Fruit fly (Drosophila melanogaster) whole organism, embryonic: ENCODE data around the gene CG10866.

Experiments used
- Adf1 ChIP-seq: fragments of 200-800 bp; sonication (Bioruptor generic); IDR thresholded peaks from 2 replicates; pipeline ENCODE4 v1.3.6; 2022; ENCODE audit warnings: missing biosample characterization, missing genetic modification characterization
- CG1024 ChIP-seq: fragments of 200-800 bp; sonication (Bioruptor generic); IDR thresholded peaks from 2 replicates; pipeline ENCODE4 v1.3.6; 2022; ENCODE audit warnings: missing biosample characterization, missing genetic modification characterization
- CG10274 ChIP-seq: fragments of 200-800 bp; sonication (Bioruptor generic); optimal IDR thresholded peaks from 3 replicates; lab custom pipeline; 2017; ENCODE audit warnings: missing biosample characterization, mild to moderate bottlenecking, missing genetic modification characterization
- CG10431 ChIP-seq: fragments of 200-800 bp; sonication (Bioruptor generic); optimal IDR thresholded peaks from 3 replicates; lab custom pipeline; 2018; ENCODE audit warnings: missing biosample characterization, mild to moderate bottlenecking, missing genetic modification characterization
- CG11247 ChIP-seq: fragments of 200-800 bp; sonication (Bioruptor generic); IDR thresholded peaks from 2 replicates; pipeline ENCODE4 v1.3.6; 2022; ENCODE audit warnings: missing biosample characterization, missing genetic modification characterization
- CG11504 ChIP-seq: fragments of 200-800 bp; sonication (Bioruptor generic); optimal IDR thresholded peaks from 3 replicates; lab custom pipeline; 2019; ENCODE audit warnings: missing biosample characterization, mild to moderate bottlenecking, missing genetic modification characterization, moderate library complexity
- CG12299 ChIP-seq: fragments of 200-800 bp; sonication (Bioruptor generic); optimal IDR thresholded peaks from 2 replicates; lab custom pipeline; 2018; ENCODE audit warnings: missing biosample characterization, mild to moderate bottlenecking, missing genetic modification characterization
- CG12942 ChIP-seq: fragments of 200-800 bp; sonication (Bioruptor generic); optimal IDR thresholded peaks from 3 replicates; lab custom pipeline; 2016; ENCODE audit warnings: missing biosample characterization, missing genetic modification characterization
- CG13287 ChIP-seq: fragments of 200-800 bp; sonication (Bioruptor generic); IDR thresholded peaks from 2 replicates; pipeline ENCODE4 v1.3.6; 2022; ENCODE audit warnings: missing biosample characterization, missing genetic modification characterization; ENCODE audit not compliant: partially characterized antibody
- CG15073 ChIP-seq: fragments of 200-800 bp; sonication (Bioruptor generic); optimal IDR thresholded peaks from 2 replicates; lab custom pipeline; 2016; ENCODE audit warnings: missing biosample characterization, missing genetic modification characterization
- CG17568 ChIP-seq: fragments of 200-800 bp; sonication (Bioruptor generic); optimal IDR thresholded peaks from 2 replicates; lab custom pipeline; 2018; ENCODE audit warnings: missing biosample characterization, mild to moderate bottlenecking, missing genetic modification characterization, moderate library complexity
- CG18476 ChIP-seq: fragments of 200-800 bp; sonication (Bioruptor generic); optimal IDR thresholded peaks from 2 replicates; lab custom pipeline; 2016; ENCODE audit warnings: missing biosample characterization, mild to moderate bottlenecking, missing genetic modification characterization
- CG2116 ChIP-seq: fragments of 200-800 bp; sonication (Bioruptor generic); optimal IDR thresholded peaks from 3 replicates; lab custom pipeline; 2018; ENCODE audit warnings: missing biosample characterization, mild to moderate bottlenecking, missing genetic modification characterization
- CG2875 ChIP-seq: fragments of 200-800 bp; sonication (Bioruptor generic); optimal IDR thresholded peaks from 2 replicates; lab custom pipeline; 2017; ENCODE audit warnings: missing biosample characterization, mild to moderate bottlenecking, missing genetic modification characterization, missing genetic modification reagents
- CG3065 ChIP-seq: fragments of 200-800 bp; sonication (Bioruptor generic); optimal IDR thresholded peaks from 2 replicates; lab custom pipeline; 2016; ENCODE audit warnings: missing biosample characterization, missing genetic modification characterization
- CG34224 ChIP-seq: fragments of 200-800 bp; sonication (Bioruptor generic); IDR thresholded peaks from 3 replicates; pipeline ENCODE4 v1.3.6; 2022; ENCODE audit warnings: missing biosample characterization, missing genetic modification characterization; ENCODE audit not compliant: partially characterized antibody
- CG4328 ChIP-seq: fragments of 200-800 bp; sonication (Bioruptor generic); optimal IDR thresholded peaks from 3 replicates; lab custom pipeline; 2017; ENCODE audit warnings: missing biosample characterization, missing genetic modification reagents, missing genetic modification characterization
- CG43689 ChIP-seq: fragments of 200-800 bp; sonication (Bioruptor generic); IDR thresholded peaks from 2 replicates; pipeline ENCODE4 v1.3.6; 2022; ENCODE audit warnings: missing biosample characterization, missing genetic modification characterization
- CG7357 ChIP-seq: fragments of 200-800 bp; sonication (Bioruptor generic); IDR thresholded peaks from 3 replicates; pipeline ENCODE4 v1.3.6; 2022; ENCODE audit warnings: missing biosample characterization, missing genetic modification characterization
- CG7556 ChIP-seq: fragments of 200-800 bp; sonication (Bioruptor generic); optimal IDR thresholded peaks from 2 replicates; lab custom pipeline; 2017; ENCODE audit warnings: missing biosample characterization, mild to moderate bottlenecking, missing genetic modification characterization
- CG8944 ChIP-seq: fragments of 200-800 bp; sonication (Bioruptor generic); optimal IDR thresholded peaks from 3 replicates; lab custom pipeline; 2016; ENCODE audit warnings: missing biosample characterization, missing genetic modification characterization
- CG9932 ChIP-seq: fragments of 200-800 bp; sonication (Bioruptor generic); IDR thresholded peaks from 2 replicates; pipeline ENCODE4 v1.3.6; 2022; ENCODE audit warnings: missing biosample characterization, missing genetic modification characterization
- CHES-1-like ChIP-seq: fragments of 200-800 bp; sonication (Bioruptor generic); optimal IDR thresholded peaks from 2 replicates; lab custom pipeline; 2016; ENCODE audit warnings: missing biosample characterization, missing genetic modification characterization
- D19A ChIP-seq: fragments of 200-800 bp; optimal IDR thresholded peaks from 3 replicates; lab custom pipeline; 2019; ENCODE audit warnings: missing biosample characterization, mild to moderate bottlenecking, missing genetic modification characterization, moderate library complexity
- ERR ChIP-seq: fragments of 200-800 bp; sonication (Bioruptor generic); optimal IDR thresholded peaks from 2 replicates; lab custom pipeline; 2016; ENCODE audit warnings: missing biosample characterization, missing genetic modification characterization
- Max ChIP-seq: fragments of 200-800 bp; sonication (Bioruptor generic); optimal IDR thresholded peaks from 2 replicates; lab custom pipeline; 2016; ENCODE audit warnings: missing biosample characterization, mild to moderate bottlenecking, missing genetic modification characterization
- Mrtf ChIP-seq: fragments of 200-800 bp; sonication (Bioruptor generic); IDR thresholded peaks from 3 replicates; pipeline ENCODE4 v1.3.6; 2022; ENCODE audit warnings: missing biosample characterization, missing genetic modification characterization
- NC2α ChIP-seq: fragments of 200-800 bp; sonication (Bioruptor generic); optimal IDR thresholded peaks from 2 replicates; lab custom pipeline; 2016; ENCODE audit warnings: missing biosample characterization, missing genetic modification characterization
- NC2β ChIP-seq: fragments of 200-800 bp; sonication (Bioruptor generic); optimal IDR thresholded peaks from 2 replicates; lab custom pipeline; 2016; ENCODE audit warnings: missing biosample characterization, missing genetic modification characterization
- Spps ChIP-seq: fragments of 200-800 bp; sonication (Bioruptor generic); optimal IDR thresholded peaks from 2 replicates; lab custom pipeline; 2018; ENCODE audit warnings: missing biosample characterization, mild to moderate bottlenecking, missing genetic modification characterization
- abd-A ChIP-seq: fragments of 200-800 bp; sonication (Bioruptor generic); optimal IDR thresholded peaks from 3 replicates; lab custom pipeline; 2019; ENCODE audit warnings: missing biosample characterization, mild to moderate bottlenecking, missing genetic modification characterization, moderate library complexity
- croc ChIP-seq: fragments of 200-800 bp; sonication (Bioruptor generic); conservative IDR thresholded peaks from 3 replicates; pipeline ENCODE4 v1.3.6; 2022; ENCODE audit warnings: missing biosample characterization, missing genetic modification characterization
- crol ChIP-seq: fragments of 200-800 bp; sonication (Bioruptor generic); IDR thresholded peaks from 2 replicates; pipeline ENCODE4 v1.3.6; 2022; ENCODE audit warnings: missing biosample characterization, missing genetic modification characterization
- da ChIP-seq: fragments of 200-800 bp; sonication (Bioruptor generic); optimal IDR thresholded peaks from 2 replicates; lab custom pipeline; 2016; ENCODE audit warnings: missing biosample characterization, missing genetic modification characterization
- eyg ChIP-seq: fragments of 200-800 bp; sonication (Bioruptor generic); optimal IDR thresholded peaks from 3 replicates; lab custom pipeline; 2016; ENCODE audit warnings: missing biosample characterization, missing genetic modification characterization
- fd96Cb ChIP-seq: fragments of 200-800 bp; sonication (Bioruptor generic); optimal IDR thresholded peaks from 2 replicates; lab custom pipeline; 2018; ENCODE audit warnings: missing biosample characterization, mild to moderate bottlenecking, missing genetic modification characterization, moderate library complexity
- gem ChIP-seq: fragments of 200-800 bp; sonication (Bioruptor generic); optimal IDR thresholded peaks from 2 replicates; lab custom pipeline; 2019; ENCODE audit warnings: missing biosample characterization, mild to moderate bottlenecking, missing genetic modification characterization, moderate library complexity
- gsb-n ChIP-seq: fragments of 200-800 bp; sonication (Bioruptor generic); optimal IDR thresholded peaks from 3 replicates; lab custom pipeline; 2018; ENCODE audit warnings: missing biosample characterization, mild to moderate bottlenecking, missing genetic modification characterization
- klu ChIP-seq: fragments of 200-800 bp; sonication (Bioruptor generic); IDR thresholded peaks from 2 replicates; pipeline ENCODE4 v1.3.6; 2022; ENCODE audit warnings: missing biosample characterization, missing genetic modification characterization
- knrl ChIP-seq: fragments of 200-800 bp; sonication (Bioruptor generic); IDR thresholded peaks from 3 replicates; pipeline ENCODE4 v1.3.6; 2022; ENCODE audit warnings: missing biosample characterization, missing genetic modification characterization; ENCODE audit not compliant: partially characterized antibody
- lab ChIP-seq: fragments of 200-800 bp; sonication (Bioruptor generic); optimal IDR thresholded peaks from 3 replicates; lab custom pipeline; 2017; ENCODE audit warnings: missing biosample characterization, missing genetic modification characterization, mild to moderate bottlenecking, moderate library complexity, missing genetic modification reagents
- lbe ChIP-seq: fragments of 200-800 bp; sonication (Bioruptor generic); optimal IDR thresholded peaks from 2 replicates; lab custom pipeline; 2016; ENCODE audit warnings: missing biosample characterization, mild to moderate bottlenecking, missing genetic modification characterization
- lmd ChIP-seq: fragments of 200-800 bp; sonication (Bioruptor generic); IDR thresholded peaks from 2 replicates; pipeline ENCODE4 v1.3.6; 2022; ENCODE audit warnings: missing biosample characterization, missing genetic modification characterization
- maf-S ChIP-seq: fragments of 200-800 bp; sonication (Bioruptor generic); optimal IDR thresholded peaks from 2 replicates; lab custom pipeline; 2016; ENCODE audit warnings: missing biosample characterization, missing genetic modification characterization
- pnt ChIP-seq: fragments of 200-800 bp; sonication (Bioruptor generic); optimal IDR thresholded peaks from 3 replicates; lab custom pipeline; 2016; ENCODE audit warnings: missing biosample characterization, missing genetic modification characterization
- row ChIP-seq: fragments of 200-800 bp; sonication (Bioruptor generic); IDR thresholded peaks from 3 replicates; pipeline ENCODE4 v1.3.6; 2022; ENCODE audit warnings: missing biosample characterization, missing genetic modification characterization
- stwl ChIP-seq: fragments of 200-800 bp; sonication (Bioruptor generic); optimal IDR thresholded peaks from 3 replicates; lab custom pipeline; 2018; ENCODE audit warnings: missing biosample characterization, mild to moderate bottlenecking, missing genetic modification characterization, moderate library complexity
- tap ChIP-seq: fragments of 200-800 bp; optimal IDR thresholded peaks from 3 replicates; lab custom pipeline; 2019; ENCODE audit warnings: missing biosample characterization, mild to moderate bottlenecking, missing genetic modification characterization, moderate library complexity
- trh ChIP-seq: fragments of 200-800 bp; sonication (Bioruptor generic); optimal IDR thresholded peaks from 2 replicates; lab custom pipeline; 2016; ENCODE audit warnings: missing biosample characterization, missing genetic modification characterization
- ttk ChIP-seq: fragments of 200-800 bp; sonication (Bioruptor generic); IDR thresholded peaks from 2 replicates; pipeline ENCODE4 v2.1.2; 2022; ENCODE audit warnings: missing biosample characterization, missing genetic modification characterization

CG10866 gene

DNA sequence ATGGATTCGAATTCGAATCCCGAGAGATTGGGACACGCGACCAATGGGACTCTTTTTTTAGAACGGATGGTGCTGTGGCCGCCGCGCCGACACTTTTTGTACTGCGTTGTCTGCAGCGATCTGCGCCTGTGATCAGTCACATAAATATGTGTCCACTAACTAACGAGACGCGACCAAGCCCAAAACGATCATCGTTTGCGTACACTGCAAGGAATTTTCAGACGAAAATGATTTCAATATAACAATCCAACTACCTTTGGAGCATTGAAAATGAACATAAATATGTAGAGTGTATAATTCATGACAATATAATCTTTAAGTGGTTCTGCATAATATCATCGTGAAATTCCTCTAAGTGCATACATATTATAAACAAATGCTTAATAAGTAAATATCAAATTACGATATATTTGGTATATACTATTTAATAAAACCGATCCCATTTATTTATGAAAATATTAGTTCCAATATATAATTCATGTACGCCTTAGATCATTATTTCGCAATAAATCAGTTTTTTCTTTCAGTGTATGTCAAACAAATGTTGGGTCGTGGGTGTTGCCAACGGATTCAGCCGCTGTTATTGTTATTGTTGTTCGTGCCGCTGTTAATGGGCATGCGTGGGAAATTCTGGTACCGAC is 2.1 kb downstream of the CG10866 start, which contains the start of gene Eip63F-1 (continued):
- TF ChIP-seq Spps (no peak), CHES-1-like (GFP tag; lab: Kevin White, UChicago) (peak; percentile 9), CG2116 (GFP tag; lab: Kevin White, UChicago) (no peak), gsb-n (peak; percentile 8), CG4328 (GFP tag; lab: Kevin White, UChicago) (peak; percentile 15), CG8944 (GFP tag; lab: Kevin White, UChicago) (no peak), lbe (GFP tag; lab: Kevin White, UChicago) (no peak), da (GFP tag; lab: Kevin White, UChicago) (no peak), klu (peak; percentile 39; the same call in 1 of the 2 replicates), pnt (no peak), CG13287 (GFP tag; lab: Robert Waterston, UW) (no peak), CG34224 (GFP tag; lab: Robert Waterston, UW) (no peak), Mrtf (GFP tag; lab: Robert Waterston, UW) (no peak), ttk (GFP tag; lab: Robert Waterston, UW) (no peak; the same call in 1 of the 2 replicates), fd96Cb (peak; percentile 65), CG9932 (GFP tag; lab: Robert Waterston, UW) (peak; percentile 61), CG7357 (GFP tag; lab: Robert Waterston, UW) (0 out of 3 replicates have a peak, but pooled peaks have one; percentile 10), ERR (GFP tag; lab: Kevin White, UChicago) (no peak), CG1024 (GFP tag; lab: Robert Waterston, UW) (peak; percentile 30; the same call in 1 of the 2 replicates), CG12299 (peak; percentile 3), lmd (GFP tag; lab: Robert Waterston, UW) (peak; percentile 72), Adf1 (GFP tag; lab: Robert Waterston, UW) (no peak), CG3065 (no peak), NC2α (GFP tag; lab: Kevin White, UChicago) (no peak), tap (tag; lab: Kevin White, UChicago) (peak; percentile 68), gem (tag; lab: Kevin White, UChicago) (peak; percentile 82), CG17568 (no peak), NC2β (GFP tag; lab: Kevin White, UChicago) (no peak), CG11504 (tag; lab: Kevin White, UChicago) (peak; percentile 86), stwl (no peak), crol (no peak), CG7556 (GFP tag; lab: Kevin White, UChicago) (peak; percentile 68), CG10274 (GFP tag; lab: Kevin White, UChicago) (peak; percentile 36), CG11247 (GFP tag; lab: Robert Waterston, UW) (no peak), maf-S (GFP tag; lab: Kevin White, UChicago) (no peak), CG2875 (GFP tag; lab: Kevin White, UChicago) (no peak), knrl (no peak), lab (GFP tag; lab: Kevin White, UChicago) (peak; percentile 70), CG10431 (GFP tag; lab: Kevin White, UChicago) (no peak), Max (GFP tag; lab: Kevin White, UChicago) (peak; percentile 11), D19A (tag; lab: Kevin White, UChicago) (peak; percentile 57), CG43689 (GFP tag; lab: Robert Waterston, UW) (no peak), eyg (GFP tag; lab: Kevin White, UChicago) (no peak), CG18476 (no peak), CG15073 (GFP tag; lab: Kevin White, UChicago) (no peak), CG12942 (GFP tag; lab: Kevin White, UChicago) (peak; percentile 42), abd-A (tag; lab: Kevin White, UChicago) (no peak), row (GFP tag; lab: Robert Waterston, UW) (peak; percentile 66), croc (GFP tag; lab: Robert Waterston, UW) (no peak; the same call in 2 of the 3 replicates), trh (GFP tag; lab: Kevin White, UChicago) (no peak)
